Worm (Caenorhabditis elegans) whole organism, L4 larva: ENCODE measurements around the gene Y54E2A.7.
"Not testable (repeated sequence)": the region's sequence is repeated elsewhere in the genome, so short reads cannot be mapped to it uniquely, and the experiment has no call there.

Experiments used
- F10B5.3 ChIP-seq: sonication (generic microtip); optimal IDR thresholded peaks from 2 replicates; lab custom pipeline; 2016; ENCODE audit warnings: mild to moderate bottlenecking, missing genetic modification characterization, missing compliant biosample characterization
- lin-15B ChIP-seq: fragments of 150-350 bp; sonication (generic microtip); optimal IDR thresholded peaks from 3 replicates; lab custom pipeline; 2014; ENCODE audit warnings: missing biosample characterization, missing genetic modification characterization
- mep-1 ChIP-seq: fragments of 150-350 bp; sonication (generic microtip); optimal IDR thresholded peaks from 3 replicates; lab custom pipeline; 2014; ENCODE audit warnings: missing biosample characterization, missing genetic modification characterization
- snpc-4 ChIP-seq: fragments of 150-350 bp; optimal IDR thresholded peaks from 2 replicates; lab custom pipeline; 2014; ENCODE audit warnings: missing biosample characterization, missing genetic modification characterization
- ztf-7 ChIP-seq: fragments of 150-350 bp; optimal IDR thresholded peaks from 2 replicates; lab custom pipeline; 2014; ENCODE audit warnings: missing biosample characterization, missing genetic modification characterization

- TF ChIP-seq ztf-7, snpc-4, mep-1, lin-15B, F10B5.3 (tag; lab: Kevin White, UChicago): not testable (repeated sequence)
Observed at ce11 chrII:14802527-14802926, 29.7 kb upstream of the Y54E2A.7 start.
